Worm (Caenorhabditis elegans): ENCODE data around the gene ctl-3.
"Not testable (repeated sequence)": the region's sequence is repeated elsewhere in the genome, so short reads cannot be mapped to it uniquely, and the experiment has no call there.

The ctl-3 gene

ce11 chrII:14312182-14312581 is 1.6 kb upstream of the ctl-3 start:
- no peak for TF ChIP-seq snpc-4 (tag; optimal IDR thresholded peaks at IDR 0.05)
- TF ChIP-seq flh-1 (GFP tag; optimal IDR thresholded peaks at IDR 0.05) = no peak
- no peak for TF ChIP-seq blmp-1 (tag; optimal IDR thresholded peaks at IDR 0.05)
- TF ChIP-seq ceh-43 (GFP tag; optimal IDR thresholded peaks at IDR 0.05) = no peak
- no peak for TF ChIP-seq mep-1 (tag; optimal IDR thresholded peaks at IDR 0.05)
- no peak for TF ChIP-seq nhr-28 (tag; optimal IDR thresholded peaks at IDR 0.05)
- no peak for TF ChIP-seq pha-4 (tag; optimal IDR thresholded peaks at IDR 0.05)
- TF ChIP-seq cnd-1 (tag; optimal IDR thresholded peaks at IDR 0.05) = no peak
- no peak for TF ChIP-seq unc-120 (tag; optimal IDR thresholded peaks at IDR 0.05; ENCODE audit: poor library complexity, severe bottlenecking)
- no peak for TF ChIP-seq M03D4.4 (tag; optimal IDR thresholded peaks at IDR 0.05)
- TF ChIP-seq mab-5 (tag; optimal IDR thresholded peaks at IDR 0.05) = no peak
- no peak for TF ChIP-seq ceh-39 (tag; optimal IDR thresholded peaks at IDR 0.05)

DNA sequence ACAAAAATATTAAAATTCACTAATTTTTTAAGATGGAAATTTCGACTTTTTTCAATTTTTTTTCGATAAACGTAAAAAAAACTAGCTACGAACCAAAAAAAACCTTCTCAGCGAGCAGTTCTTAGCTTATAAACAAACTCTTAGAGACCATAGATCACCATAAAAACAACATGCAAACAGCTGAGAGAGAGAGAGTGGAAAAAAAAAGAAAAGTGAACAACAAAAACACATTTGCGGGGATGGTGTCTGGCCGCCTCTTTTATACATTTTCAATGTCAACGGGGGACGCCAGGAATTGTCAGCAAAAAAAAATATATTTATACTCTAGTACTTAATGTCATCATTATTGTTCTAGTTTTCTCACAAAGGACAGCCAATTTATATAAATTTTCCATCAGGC is 958 bp upstream of the ctl-3 start:
- TF ChIP-seq nhr-237 (tag; optimal IDR thresholded peaks at IDR 0.05) (no peak), blmp-1 (tag; optimal IDR thresholded peaks at IDR 0.05) (no peak), lsy-2 (tag; optimal IDR thresholded peaks at IDR 0.05) (no peak), unc-120 (tag; optimal IDR thresholded peaks at IDR 0.05; ENCODE audit: poor library complexity, severe bottlenecking) (no peak), ces-1 (GFP tag; optimal IDR thresholded peaks at IDR 0.05) (no peak), bed-3 (GFP tag; optimal IDR thresholded peaks at IDR 0.05) (no peak), mep-1 (tag; optimal IDR thresholded peaks at IDR 0.05) (no peak), M03D4.4 (tag; optimal IDR thresholded peaks at IDR 0.05) (no peak), nhr-28 (tag; optimal IDR thresholded peaks at IDR 0.05) (no peak), unc-62 (GFP tag; optimal IDR thresholded peaks at IDR 0.05) (no peak), nhr-12 (tag; optimal IDR thresholded peaks at IDR 0.05) (no peak), ztf-11 (tag; optimal IDR thresholded peaks at IDR 0.05) (no peak)

DNA sequence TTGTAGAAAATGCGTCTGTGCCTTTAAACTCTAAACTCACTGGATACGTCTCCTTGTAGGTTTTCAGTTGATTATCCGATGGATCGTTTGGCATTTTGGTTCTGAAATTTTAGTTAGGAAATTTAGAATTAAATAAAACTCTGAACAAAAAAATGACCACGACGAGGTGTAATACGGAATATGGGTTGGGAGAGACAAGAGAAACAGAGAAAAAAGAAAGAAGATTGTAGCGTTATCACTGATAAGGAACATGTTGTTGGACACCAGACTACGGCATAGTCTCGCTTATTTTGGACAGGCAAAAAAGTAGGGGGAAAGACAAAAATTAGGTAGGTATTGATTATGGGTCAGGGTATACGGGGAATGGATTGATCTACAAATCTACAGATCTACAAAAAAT is 4.4 kb downstream of the ctl-3 start, which contains the start of gene ctl-1:
TSS of gene ctl-1 (minus strand) at position 101 of the 400 bp plus-strand sequence.
- not testable (repeated sequence) for TF ChIP-seq bed-3 (GFP tag; optimal IDR thresholded peaks at IDR 0.05); mls-2 (tag; optimal IDR thresholded peaks at IDR 0.05); blmp-1 (tag; optimal IDR thresholded peaks at IDR 0.05)

DNA sequence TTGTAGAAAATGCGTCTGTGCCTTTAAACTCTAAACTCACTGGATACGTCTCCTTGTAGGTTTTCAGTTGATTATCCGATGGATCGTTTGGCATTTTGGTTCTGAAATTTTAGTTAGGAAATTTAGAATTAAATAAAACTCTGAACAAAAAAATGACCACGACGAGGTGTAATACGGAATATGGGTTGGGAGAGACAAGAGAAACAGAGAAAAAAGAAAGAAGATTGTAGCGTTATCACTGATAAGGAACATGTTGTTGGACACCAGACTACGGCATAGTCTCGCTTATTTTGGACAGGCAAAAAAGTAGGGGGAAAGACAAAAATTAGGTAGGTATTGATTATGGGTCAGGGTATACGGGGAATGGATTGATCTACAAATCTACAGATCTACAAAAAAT is 8.7 kb downstream of the ctl-3 start, which contains the start of gene ctl-2:
TSS of gene ctl-2 (minus strand) at position 101 of the 400 bp plus-strand sequence.
- TF ChIP-seq unc-120 (tag; optimal IDR thresholded peaks at IDR 0.05; ENCODE audit: poor library complexity, severe bottlenecking); lin-32 (GFP tag; optimal IDR thresholded peaks at IDR 0.05); zip-8 (tag; optimal IDR thresholded peaks at IDR 0.05): not testable (repeated sequence)

DNA sequence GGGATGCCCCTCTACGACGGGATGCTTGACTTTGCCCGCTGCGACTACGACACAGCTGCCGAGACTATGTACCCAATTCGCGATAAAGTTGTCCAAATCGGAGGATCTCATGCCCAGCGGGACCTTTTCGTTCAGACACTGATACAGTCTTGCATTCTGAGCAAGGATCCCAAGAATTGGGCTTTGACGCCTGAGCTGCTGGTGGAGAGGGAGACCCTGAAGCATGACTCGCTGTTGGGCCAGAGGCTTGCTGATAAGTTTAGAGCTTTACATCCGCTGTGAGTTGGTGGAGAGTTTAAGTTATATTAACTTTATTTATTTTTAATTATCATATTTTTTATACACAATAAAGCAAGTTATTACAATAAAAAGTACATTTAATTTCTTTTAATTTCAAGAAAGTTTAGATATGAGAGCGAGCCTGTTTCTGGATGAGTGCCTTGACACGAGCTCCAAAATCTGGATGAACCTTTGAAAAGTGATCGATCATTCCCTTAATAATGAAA is 11.3 kb downstream of the ctl-3 start:
- no peak for TF ChIP-seq drap-1 (GFP tag; optimal IDR thresholded peaks at IDR 0.05)
- no peak for TF ChIP-seq ceh-83 (GFP tag; optimal IDR thresholded peaks at IDR 0.05)
- TF ChIP-seq mab-5 (tag; optimal IDR thresholded peaks at IDR 0.05) = no peak
- no peak for TF ChIP-seq M03D4.4 (tag; optimal IDR thresholded peaks at IDR 0.05)
- TF ChIP-seq sptf-1 (tag; optimal IDR thresholded peaks at IDR 0.05) = no peak
- TF ChIP-seq zip-8 (tag; optimal IDR thresholded peaks at IDR 0.05) = no peak
- TF ChIP-seq nhr-237 (tag; optimal IDR thresholded peaks at IDR 0.05) = no peak
- TF ChIP-seq lin-13 (tag; optimal IDR thresholded peaks at IDR 0.05) = no peak

ce11 chrII:14297050-14297449 is 13.5 kb downstream of the ctl-3 start, which contains the start of gene Y54G11A.7:
Gene Y54G11A.7, plus strand, starts transcription at chrII:14297305.
- TF ChIP-seq hlh-1 (tag; optimal IDR thresholded peaks at IDR 0.05); elt-3 (tag; optimal IDR thresholded peaks at IDR 0.05); unc-62 (GFP tag; optimal IDR thresholded peaks at IDR 0.05): not testable (repeated sequence)

DNA sequence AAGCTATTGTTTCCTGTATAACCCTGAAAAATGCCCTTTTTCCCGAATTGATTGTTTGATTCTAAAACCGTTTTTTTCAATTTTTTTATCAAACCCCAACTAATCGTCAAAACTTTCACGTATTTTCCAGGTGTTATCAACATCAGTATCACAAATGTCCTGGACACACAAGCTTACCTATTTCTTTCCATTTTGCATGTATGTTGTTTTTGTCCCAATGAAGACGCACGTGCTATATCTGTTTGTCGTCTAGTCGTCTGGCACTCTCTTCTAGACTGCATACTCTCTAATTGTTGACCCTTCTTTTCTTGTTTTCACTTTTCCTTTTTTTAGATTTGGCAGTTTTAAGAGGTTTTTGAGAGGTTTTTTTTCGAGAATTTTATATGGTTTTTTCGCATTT is 14.3 kb downstream of the ctl-3 start:
- TF ChIP-seq blmp-1 (tag; optimal IDR thresholded peaks at IDR 0.05) (peak; percentile 22), lin-13 (tag; optimal IDR thresholded peaks at IDR 0.05) (no peak)

Measured in whole organism, mixed stage, embryonic.